Worm (Caenorhabditis elegans): ENCODE results near the gene F07H5.10.

DNA sequence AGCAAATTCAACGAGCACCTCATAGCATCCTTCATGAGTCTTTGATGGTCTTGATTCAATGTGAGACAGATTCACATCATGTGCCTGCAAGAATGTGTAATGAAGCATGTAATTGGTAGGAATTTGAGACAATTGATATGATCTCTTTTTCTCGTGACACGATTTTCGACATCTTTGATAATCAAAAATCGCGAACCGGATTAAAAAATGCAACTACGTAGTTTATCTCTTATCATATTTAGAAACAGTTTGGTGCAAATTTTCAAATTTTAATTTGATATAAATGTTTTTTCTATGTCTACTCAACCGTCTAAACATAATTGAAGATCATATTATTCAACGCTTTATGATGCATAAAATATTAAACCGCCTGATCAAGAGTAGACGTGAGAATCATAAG, 44.0 kb downstream of the F07H5.10 start:
- TF ChIP-seq hlh-17 (GFP tag; optimal IDR thresholded peaks at IDR 0.05; ENCODE audit: borderline replicate concordance) (no peak), pqm-1 (tag; optimal IDR thresholded peaks at IDR 0.05) (no peak), dsc-1 (tag; optimal IDR thresholded peaks at IDR 0.05) (no peak), lin-15B (tag; optimal IDR thresholded peaks at IDR 0.05) (no peak), snpc-4 (tag; optimal IDR thresholded peaks at IDR 0.05) (no peak), nhr-237 (tag; optimal IDR thresholded peaks at IDR 0.05) (no peak), unc-62 (GFP tag; optimal IDR thresholded peaks at IDR 0.05) (no peak), unc-30 (tag; optimal IDR thresholded peaks at IDR 0.05) (no peak), alr-1 (tag; optimal IDR thresholded peaks at IDR 0.05; ENCODE audit: borderline replicate concordance) (no peak)
